Fruit fly (Drosophila melanogaster): ENCODE data around the gene CG9483.

dm6 chr2L:8842262-8842561 lies 24.4 kb upstream of the CG9483 start:
- TF ChIP-seq CG8478 (optimal IDR thresholded peaks at IDR 0.05) (no peak), pan (optimal IDR thresholded peaks at IDR 0.05) (no peak), usp (GFP tag; optimal IDR thresholded peaks at IDR 0.05) (no peak), psq (optimal IDR thresholded peaks at IDR 0.05) (no peak), Dll (optimal IDR thresholded peaks at IDR 0.05) (no peak), EcR (GFP tag; optimal IDR thresholded peaks at IDR 0.05) (no peak)

Data from whole organism.